Fruit fly (Drosophila melanogaster): ENCODE results near the gene Cont.

DNA sequence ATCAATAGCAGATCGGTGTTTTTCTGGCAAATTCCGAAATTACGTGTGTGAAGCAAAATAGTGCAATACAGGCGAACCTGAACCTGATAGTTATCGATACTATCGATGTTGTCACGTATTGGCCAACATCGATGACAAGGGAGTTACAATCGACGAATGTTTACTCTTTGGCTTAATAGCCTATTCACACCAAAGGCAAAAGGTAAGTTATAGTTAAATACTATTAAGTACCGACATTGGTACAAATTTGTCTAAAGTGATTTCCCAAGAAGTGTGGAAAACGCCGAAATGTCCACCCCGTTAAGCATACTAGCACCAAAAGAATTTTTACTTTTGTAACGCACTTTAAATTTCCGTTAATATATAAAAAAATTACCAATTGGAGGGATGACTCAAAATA is 47.1 kb upstream of the Cont start, which contains the start of gene CG9776:
- TF ChIP-seq CG8478 (optimal IDR thresholded peaks at IDR 0.05) = no peak
- TF ChIP-seq CTCF (optimal IDR thresholded peaks at IDR 0.05) = peak; percentile 18 to 34
